Worm (Caenorhabditis elegans): Measurements from ENCODE around the gene T05G5.5.

The T05G5.5 gene

DNA sequence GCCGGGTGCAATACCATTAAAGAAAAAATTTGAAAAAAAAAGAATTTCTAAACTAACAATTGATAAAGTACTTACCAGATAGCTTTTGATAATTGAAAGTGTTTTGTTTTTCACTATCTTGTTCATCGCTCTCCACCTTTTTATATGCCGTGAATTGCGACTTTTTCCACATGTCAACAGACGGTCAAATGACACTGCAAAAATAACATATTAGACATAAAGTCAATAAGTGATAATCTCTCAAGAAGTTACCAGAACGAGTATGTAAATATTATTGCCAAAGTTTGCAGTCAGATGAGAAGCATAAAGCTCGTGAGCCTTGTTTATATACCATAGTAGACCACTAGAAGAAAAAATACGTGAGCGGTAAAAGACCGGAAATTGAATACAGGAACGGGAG is 15.4 kb downstream of the T05G5.5 start, which contains the start of gene dao-6:
dao-6 (minus strand) TSS at position 345 of the 400 bp plus-strand sequence.
- TF ChIP-seq mbf-1 (tag; optimal IDR thresholded peaks at IDR 0.05) (no peak), nhr-129 (tag; optimal IDR thresholded peaks at IDR 0.05) (peak; percentile 42)

DNA sequence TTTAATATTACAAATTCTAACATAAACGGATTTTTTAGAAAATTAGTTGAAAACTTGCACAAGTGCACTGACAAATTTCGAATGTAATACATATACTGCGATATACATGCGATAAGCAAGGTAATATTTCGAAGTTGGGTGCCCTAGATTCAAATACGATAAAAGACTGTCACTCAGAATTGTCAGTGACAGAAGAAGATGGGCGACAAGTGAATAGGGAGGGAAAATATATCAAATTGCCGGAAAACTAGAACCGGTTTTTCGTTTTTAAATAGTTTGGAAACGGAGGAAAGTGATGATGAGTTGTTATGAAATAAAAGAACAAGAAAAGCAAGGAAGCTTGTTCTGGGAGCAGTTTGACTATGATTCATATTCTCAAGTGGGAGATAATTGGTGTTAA is 17.2 kb downstream of the T05G5.5 start:
- TF ChIP-seq crh-2 (tag; optimal IDR thresholded peaks at IDR 0.05) (no peak), ceh-16 (tag; optimal IDR thresholded peaks at IDR 0.05) (no peak), blmp-1 (tag; optimal IDR thresholded peaks at IDR 0.05; ENCODE audit: insufficient read depth) (no peak), mdl-1 (tag; optimal IDR thresholded peaks at IDR 0.05) (no peak), unc-55 (GFP tag; optimal IDR thresholded peaks at IDR 0.05) (no peak), mab-5 (tag; optimal IDR thresholded peaks at IDR 0.05) (no peak), ztf-1 (GFP tag; conservative IDR thresholded peaks at IDR 0.05) (no peak)

DNA sequence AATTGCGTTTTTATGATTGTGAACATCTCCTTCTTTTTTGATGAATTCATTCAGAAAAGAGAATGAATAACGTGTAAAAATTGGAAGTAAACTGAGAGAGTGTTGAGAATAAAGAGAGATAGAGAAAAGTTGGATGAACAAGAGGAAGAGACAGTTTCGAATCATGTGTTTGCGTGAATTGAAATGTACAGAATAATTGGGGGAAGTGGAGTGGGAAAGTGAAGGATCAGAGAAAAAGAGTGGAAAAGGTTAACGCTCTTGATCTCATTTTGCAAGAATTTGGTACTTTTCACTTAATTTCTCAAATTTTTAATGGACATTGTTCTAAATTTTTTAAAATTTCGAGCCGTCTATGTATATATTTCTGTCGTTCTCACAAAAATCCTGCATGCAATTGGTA is 17.9 kb downstream of the T05G5.5 start:
- TF ChIP-seq crh-2 (tag; optimal IDR thresholded peaks at IDR 0.05) = no peak
- TF ChIP-seq nhr-129 (tag; optimal IDR thresholded peaks at IDR 0.05) = peak; percentile 19

DNA sequence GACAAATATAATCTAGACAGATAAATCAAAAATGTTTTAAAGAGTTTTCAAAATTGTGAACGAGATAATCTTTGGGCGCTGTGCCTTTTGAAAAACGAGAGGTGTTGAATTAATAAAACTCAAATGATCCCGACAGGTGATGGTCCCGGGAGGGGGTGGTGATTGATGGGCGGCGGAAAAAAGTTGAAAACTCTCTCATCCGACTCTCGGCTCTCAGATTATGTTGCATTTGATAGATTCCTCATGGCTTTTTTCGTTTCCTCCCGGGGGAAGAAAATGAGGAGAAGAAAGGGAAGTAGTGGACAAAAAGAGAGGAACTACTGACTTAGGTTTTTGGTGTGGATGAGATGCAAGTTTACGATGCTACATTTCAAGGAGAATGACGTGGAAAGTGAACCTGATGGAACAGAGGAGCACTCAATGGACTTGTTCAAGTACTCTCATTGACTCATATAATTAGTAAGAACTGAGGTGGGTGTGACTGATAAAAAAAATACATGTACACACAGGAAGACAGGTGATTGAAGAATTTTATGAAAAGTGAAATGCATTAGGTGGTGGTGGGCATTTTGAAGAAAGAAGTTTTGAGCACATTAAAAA is 19.8 kb downstream of the T05G5.5 start:
- TF ChIP-seq zag-1 (tag; optimal IDR thresholded peaks at IDR 0.05) = peak; percentile 40
- peak; percentile 8 for TF ChIP-seq C34F6.9 (tag; optimal IDR thresholded peaks at IDR 0.05)
- TF ChIP-seq nhr-23 (tag; optimal IDR thresholded peaks at IDR 0.05) = no peak
- peak; percentile 45 for TF ChIP-seq mab-5 (tag; optimal IDR thresholded peaks at IDR 0.05)
- no peak for TF ChIP-seq F13H6.1 (tag; optimal IDR thresholded peaks at IDR 0.05)
- no peak for TF ChIP-seq R02D3.7 (tag; optimal IDR thresholded peaks at IDR 0.05)
- TF ChIP-seq lin-11 (tag; optimal IDR thresholded peaks at IDR 0.05) = no peak
- peak in 1 of 2 experiments; percentile 44 for TF ChIP-seq lsy-2 (tag; optimal IDR thresholded peaks at IDR 0.05)
- no peak for TF ChIP-seq alr-1 (tag; optimal IDR thresholded peaks at IDR 0.05)

DNA sequence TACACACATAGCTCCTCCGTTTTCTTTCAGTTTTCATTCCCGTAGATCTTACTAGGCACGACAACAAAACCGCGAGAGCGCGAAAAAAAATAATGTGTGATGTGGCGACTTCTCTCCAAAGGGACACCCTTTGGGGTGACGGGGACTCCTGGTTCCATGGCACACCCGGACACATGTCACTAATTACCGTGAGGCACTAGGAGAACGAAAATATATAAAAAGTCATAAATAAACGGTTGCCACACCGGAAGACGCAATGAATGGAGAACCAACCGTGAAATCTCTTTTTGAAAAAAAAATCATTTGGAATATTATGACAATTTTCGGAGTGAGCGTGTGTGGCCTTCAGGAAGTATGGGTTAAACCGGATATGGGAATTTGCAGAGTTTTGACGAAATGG is 20.8 kb downstream of the T05G5.5 start:
- TF ChIP-seq sma-3 (GFP tag; optimal IDR thresholded peaks at IDR 0.05) (no peak), aly-2 (tag; optimal IDR thresholded peaks at IDR 0.05) (no peak), blmp-1 (tag; optimal IDR thresholded peaks at IDR 0.05; ENCODE audit: insufficient read depth) (no peak), nhr-21 (tag; optimal IDR thresholded peaks at IDR 0.05) (no peak)

- TF ChIP-seq sma-9 (GFP tag; optimal IDR thresholded peaks at IDR 0.05) (no peak), sma-9 (tag; optimal IDR thresholded peaks at IDR 0.05) (no peak), lin-13 (GFP tag; optimal IDR thresholded peaks at IDR 0.05) (no peak), unc-39 (tag; optimal IDR thresholded peaks at IDR 0.05) (no peak), lin-39 (tag; optimal IDR thresholded peaks at IDR 0.05) (no peak), alr-1 (tag; optimal IDR thresholded peaks at IDR 0.05) (no peak), nhr-23 (tag; optimal IDR thresholded peaks at IDR 0.05) (no peak), lin-11 (tag; optimal IDR thresholded peaks at IDR 0.05) (no peak)
Measured at ce11 chrIII:9727439-9727838, 23.8 kb downstream of the T05G5.5 start, which contains the start of gene C07A9.12. TSS of gene C07A9.12 (minus strand) at chrIII:9727539.

DNA sequence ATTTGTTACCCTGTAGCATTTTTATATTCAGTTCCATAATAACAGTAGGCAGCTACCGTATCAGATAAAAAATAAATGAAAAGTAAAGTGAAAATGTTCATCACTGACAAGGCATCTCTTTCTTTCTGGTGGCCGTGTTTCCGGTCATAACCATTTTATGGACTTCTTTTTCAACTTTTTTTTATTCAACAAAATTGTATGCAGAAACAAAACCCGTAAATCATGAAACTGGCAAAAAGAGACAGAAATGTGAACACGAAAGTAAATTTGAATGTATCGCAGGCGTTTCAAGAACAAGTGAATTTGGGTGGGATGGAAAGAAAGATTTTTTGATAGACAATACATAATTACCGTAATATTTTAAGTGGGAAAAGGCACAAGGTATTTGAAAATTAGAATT is 26.1 kb downstream of the T05G5.5 start, which contains the start of gene clec-162:
clec-162 (minus strand) TSS at position 101 of the 400 bp plus-strand sequence.
- no peak for TF ChIP-seq snpc-4 (tag; optimal IDR thresholded peaks at IDR 0.05)

DNA sequence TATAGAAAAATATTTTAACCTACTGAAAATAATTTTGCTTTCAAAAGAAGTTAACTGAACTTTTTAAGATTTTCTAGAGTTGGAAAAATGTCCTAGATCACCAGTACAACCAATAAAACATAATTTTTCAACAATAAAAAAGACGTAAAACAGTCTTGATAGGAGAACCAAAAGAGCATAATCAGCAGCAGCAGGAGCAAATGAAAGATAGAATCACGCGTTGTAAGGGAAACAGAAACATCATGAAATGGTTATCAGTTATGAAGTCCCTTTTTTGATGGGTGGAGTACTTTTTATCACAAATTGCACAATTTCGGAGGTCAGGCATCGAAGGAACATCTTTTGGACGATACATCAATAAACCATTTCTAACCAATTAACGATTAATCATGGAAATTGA is 29.2 kb downstream of the T05G5.5 start:
- TF ChIP-seq ztf-1 (GFP tag; conservative IDR thresholded peaks at IDR 0.05) = no peak
- no peak for TF ChIP-seq ceh-16 (tag; optimal IDR thresholded peaks at IDR 0.05)
- no peak for TF ChIP-seq peb-1 (tag; optimal IDR thresholded peaks at IDR 0.05)
- TF ChIP-seq dmd-4 (tag; optimal IDR thresholded peaks at IDR 0.05) = no peak
- no peak for TF ChIP-seq nhr-77 (tag; optimal IDR thresholded peaks at IDR 0.05)
- TF ChIP-seq sma-9 (GFP tag; optimal IDR thresholded peaks at IDR 0.05) = peak; percentile 71
- TF ChIP-seq sma-9 (tag; optimal IDR thresholded peaks at IDR 0.05) = no peak
- TF ChIP-seq alr-1 (tag; optimal IDR thresholded peaks at IDR 0.05) = no peak
- no peak for TF ChIP-seq sma-3 (GFP tag; optimal IDR thresholded peaks at IDR 0.05)
- peak; percentile 23 for TF ChIP-seq F13H6.1 (tag; optimal IDR thresholded peaks at IDR 0.05)
- TF ChIP-seq skn-1 (tag; optimal IDR thresholded peaks at IDR 0.05) = no peak
- TF ChIP-seq ztf-4 (tag; optimal IDR thresholded peaks at IDR 0.05) = no peak
- no peak for TF ChIP-seq blmp-1 (tag; optimal IDR thresholded peaks at IDR 0.05; ENCODE audit: insufficient read depth)
- TF ChIP-seq gmeb-1 (tag; optimal IDR thresholded peaks at IDR 0.05) = peak; percentile 6
- no peak for TF ChIP-seq nhr-12 (tag; optimal IDR thresholded peaks at IDR 0.05)
- TF ChIP-seq mbf-1 (tag; optimal IDR thresholded peaks at IDR 0.05) = no peak
- TF ChIP-seq ztf-11 (tag; optimal IDR thresholded peaks at IDR 0.05) = no peak
- TF ChIP-seq lsy-2 (tag; optimal IDR thresholded peaks at IDR 0.05) = no peak
- TF ChIP-seq sem-4 (tag; optimal IDR thresholded peaks at IDR 0.05) = no peak
- no peak for TF ChIP-seq elt-3 (tag; optimal IDR thresholded peaks at IDR 0.05)
- TF ChIP-seq fos-1 (tag; optimal IDR thresholded peaks at IDR 0.05) = peak; percentile 86
- TF ChIP-seq nhr-10 (tag; optimal IDR thresholded peaks at IDR 0.05) = no peak
- no peak for TF ChIP-seq unc-39 (tag; optimal IDR thresholded peaks at IDR 0.05)
